Worm (Caenorhabditis elegans) whole organism, L2 larva: Measurements from ENCODE around the gene cut-6.

Experiments
- R02D3.7 ChIP-seq: fragments of 150-350 bp; optimal IDR thresholded peaks from 2 replicates; lab custom pipeline; 2014; ENCODE audit warnings: missing biosample characterization, missing genetic modification characterization
- Y55F3AM.14 ChIP-seq: fragments of 200-800 bp; sonication (Bioruptor generic); optimal IDR thresholded peaks from 2 replicates; lab custom pipeline; 2018; ENCODE audit warnings: mild to moderate bottlenecking, missing genetic modification characterization, missing compliant biosample characterization
- ZK546.5 ChIP-seq: sonication (generic microtip); optimal IDR thresholded peaks from 2 replicates; lab custom pipeline; 2017; ENCODE audit warnings: missing biosample characterization, missing genetic modification characterization
- alr-1 ChIP-seq: fragments of 150-350 bp; optimal IDR thresholded peaks from 2 replicates; lab custom pipeline; 2014; ENCODE audit warnings: missing biosample characterization, missing genetic modification characterization
- aly-2 ChIP-seq: fragments of 150-350 bp; optimal IDR thresholded peaks from 2 replicates; lab custom pipeline; 2014; ENCODE audit warnings: missing biosample characterization, missing genetic modification characterization
- blmp-1 ChIP-seq: sonication (generic microtip); optimal IDR thresholded peaks from 2 replicates; lab custom pipeline; 2017; ENCODE audit warnings: missing genetic modification characterization, mild to moderate bottlenecking, missing compliant biosample characterization, antibody characterized with exemption, moderate library complexity; ENCODE audit not compliant: insufficient read depth
- ceh-16 ChIP-seq: fragments of 150-350 bp; optimal IDR thresholded peaks from 2 replicates; lab custom pipeline; 2014; ENCODE audit warnings: missing biosample characterization, missing genetic modification characterization
- crh-2 ChIP-seq: sonication (generic microtip); optimal IDR thresholded peaks from 2 replicates; lab custom pipeline; 2017; ENCODE audit warnings: missing biosample characterization, missing genetic modification characterization
- dmd-4 ChIP-seq: sonication (generic microtip); optimal IDR thresholded peaks from 2 replicates; lab custom pipeline; 2017; ENCODE audit warnings: missing biosample characterization, missing genetic modification characterization
- egl-27 ChIP-seq: sonication (generic microtip); optimal IDR thresholded peaks from 3 replicates; lab custom pipeline; 2017; ENCODE audit warnings: missing biosample characterization, missing genetic modification reagents, missing genetic modification characterization
- elt-1 ChIP-seq: fragments of 150-350 bp; optimal IDR thresholded peaks from 2 replicates; lab custom pipeline; 2014; ENCODE audit warnings: missing biosample characterization, missing genetic modification characterization
- elt-3 ChIP-seq: sonication (generic microtip); optimal IDR thresholded peaks from 2 replicates; lab custom pipeline; 2017; ENCODE audit warnings: missing biosample characterization, missing genetic modification characterization
- gmeb-1 ChIP-seq: fragments of 150-350 bp; optimal IDR thresholded peaks from 2 replicates; lab custom pipeline; 2014; ENCODE audit warnings: missing biosample characterization, missing genetic modification characterization
- lsy-2 ChIP-seq, 2 experiments: fragments of 150-350 bp in 1 of 2; sonication (generic microtip) in 1 of 2; optimal IDR thresholded peaks; 2 replicates each; lab custom pipeline; 2014 to 2017; ENCODE audit warnings: missing biosample characterization in 2 of 2, missing genetic modification characterization in 2 of 2
- mab-5 ChIP-seq: fragments of 150-350 bp; optimal IDR thresholded peaks from 2 replicates; lab custom pipeline; 2014; ENCODE audit warnings: missing biosample characterization, missing genetic modification characterization
- mdl-1 ChIP-seq, 2 experiments: fragments of 150-350 bp in 1 of 2; sonication (generic microtip) in 1 of 2; optimal IDR thresholded peaks; 2 replicates each; lab custom pipeline; 2017; ENCODE audit warnings: missing biosample characterization in 2 of 2, missing genetic modification characterization in 2 of 2
- nhr-10 ChIP-seq: sonication (generic microtip); optimal IDR thresholded peaks from 2 replicates; lab custom pipeline; 2017; ENCODE audit warnings: missing biosample characterization, missing genetic modification characterization
- nhr-11 ChIP-seq: fragments of 150-350 bp; optimal IDR thresholded peaks from 2 replicates; lab custom pipeline; 2014; ENCODE audit warnings: missing biosample characterization, missing genetic modification characterization
- nhr-12 ChIP-seq: fragments of 150-350 bp; optimal IDR thresholded peaks from 2 replicates; lab custom pipeline; 2014; ENCODE audit warnings: missing biosample characterization, missing genetic modification characterization
- nhr-129 ChIP-seq: fragments of 150-350 bp; optimal IDR thresholded peaks from 2 replicates; lab custom pipeline; 2014; ENCODE audit warnings: missing biosample characterization, missing genetic modification characterization
- nhr-23 ChIP-seq: fragments of 150-350 bp; optimal IDR thresholded peaks from 2 replicates; lab custom pipeline; 2014; ENCODE audit warnings: missing biosample characterization, missing genetic modification reagents, missing genetic modification characterization
- nhr-25 ChIP-seq: fragments of 150-350 bp; sonication (generic microtip); optimal IDR thresholded peaks from 3 replicates; lab custom pipeline; 2014; ENCODE audit warnings: missing biosample characterization, missing genetic modification characterization
- nhr-6 ChIP-seq: fragments of 150-350 bp; optimal IDR thresholded peaks from 2 replicates; lab custom pipeline; 2014; ENCODE audit warnings: missing biosample characterization, missing genetic modification characterization
- nhr-77 ChIP-seq: fragments of 150-350 bp; optimal IDR thresholded peaks from 2 replicates; lab custom pipeline; 2014; ENCODE audit warnings: missing biosample characterization, missing genetic modification characterization
- peb-1 ChIP-seq: fragments of 150-350 bp; optimal IDR thresholded peaks from 2 replicates; lab custom pipeline; 2014; ENCODE audit warnings: missing biosample characterization, missing genetic modification characterization
- sem-4 ChIP-seq: fragments of 150-350 bp; optimal IDR thresholded peaks from 2 replicates; lab custom pipeline; 2014; ENCODE audit warnings: missing biosample characterization, missing genetic modification reagents, missing genetic modification characterization
- skn-1 ChIP-seq: sonication (generic microtip); optimal IDR thresholded peaks from 2 replicates; lab custom pipeline; 2017; ENCODE audit warnings: missing biosample characterization, missing genetic modification characterization
- sma-9 ChIP-seq, 2 experiments: fragments of 150-350 bp in 1 of 2; sonication (generic microtip) in 1 of 2; optimal IDR thresholded peaks; 2 replicates each; lab custom pipeline; 2014 to 2016; ENCODE audit warnings: missing genetic modification characterization in 2 of 2, mild to moderate bottlenecking in 1 of 2, missing biosample characterization in 1 of 2, missing compliant biosample characterization in 1 of 2, missing genetic modification reagents in 1 of 2, moderate library complexity in 1 of 2
- snpc-4 ChIP-seq: fragments of 150-350 bp; optimal IDR thresholded peaks from 2 replicates; lab custom pipeline; 2014; ENCODE audit warnings: missing biosample characterization, missing genetic modification characterization
- unc-39 ChIP-seq: fragments of 150-350 bp; optimal IDR thresholded peaks from 2 replicates; lab custom pipeline; 2014; ENCODE audit warnings: missing biosample characterization, missing genetic modification characterization
- unc-55 ChIP-seq: fragments of 150-350 bp; sonication (generic microtip); optimal IDR thresholded peaks from 3 replicates; lab custom pipeline; 2014; ENCODE audit warnings: missing biosample characterization, missing genetic modification reagents, missing genetic modification characterization
- unc-62 ChIP-seq: fragments of 150-350 bp; optimal IDR thresholded peaks from 2 replicates; lab custom pipeline; 2014; ENCODE audit warnings: missing biosample characterization, missing genetic modification reagents, missing genetic modification characterization
- zag-1 ChIP-seq: fragments of 150-350 bp; optimal IDR thresholded peaks from 2 replicates; lab custom pipeline; 2014; ENCODE audit warnings: missing biosample characterization, missing genetic modification characterization
- ztf-1 ChIP-seq: fragments of 200-800 bp; sonication (Bioruptor generic); conservative IDR thresholded peaks from 2 replicates; pipeline ENCODE4 v1.3.6; 2022; ENCODE audit warnings: missing genetic modification characterization, missing compliant biosample characterization
- ztf-11 ChIP-seq: sonication (generic microtip); optimal IDR thresholded peaks from 2 replicates; lab custom pipeline; 2017; ENCODE audit warnings: missing biosample characterization, missing genetic modification characterization
- ztf-4 ChIP-seq: fragments of 150-350 bp; optimal IDR thresholded peaks from 2 replicates; lab custom pipeline; 2014; ENCODE audit warnings: missing biosample characterization, missing genetic modification characterization

Gene cut-6

DNA sequence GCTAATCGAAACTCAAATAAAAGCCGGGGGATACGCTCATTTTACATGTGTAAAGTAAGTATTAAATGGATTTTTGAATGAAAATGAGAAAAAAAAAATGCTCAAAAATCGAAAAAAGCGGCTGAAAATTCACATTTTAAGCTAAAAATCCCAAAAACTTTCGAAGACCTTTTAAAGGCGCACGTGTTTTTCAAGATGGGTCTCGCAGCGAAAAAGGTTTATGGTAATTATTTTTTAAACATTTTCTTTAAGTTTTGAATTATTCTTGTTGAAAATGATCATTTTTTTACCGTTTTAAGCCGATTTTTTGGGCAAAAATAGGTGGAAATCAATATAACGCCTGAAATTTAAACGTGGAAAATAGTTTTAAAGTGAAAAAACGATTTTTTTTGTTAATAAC lies 41.1 kb upstream of the cut-6 start:
- no peak for TF ChIP-seq peb-1 (tag; lab: Kevin White, UChicago)
- TF ChIP-seq nhr-25 (tag; lab: Kevin White, UChicago), result no peak
- no peak for TF ChIP-seq sma-9 (GFP tag; optimal IDR thresholded peaks at IDR 0.05; lab: Kevin White, UChicago)
- TF ChIP-seq sma-9 (tag; optimal IDR thresholded peaks at IDR 0.05; lab: Kevin White, UChicago), result no peak
- TF ChIP-seq blmp-1 (tag; lab: Kevin White, UChicago), result no peak
- TF ChIP-seq nhr-129 (tag; lab: Kevin White, UChicago), result no peak
- no peak for TF ChIP-seq Y55F3AM.14 (GFP tag; lab: Kevin White, UChicago)
- TF ChIP-seq nhr-23 (tag; lab: Kevin White, UChicago), result no peak
- no peak for TF ChIP-seq egl-27 (tag; lab: Kevin White, UChicago)
- TF ChIP-seq lsy-2 (tag; optimal IDR thresholded peaks at IDR 0.05; lab: Kevin White, UChicago), result no peak
- no peak for TF ChIP-seq ztf-1
- TF ChIP-seq unc-55 (GFP tag; lab: Kevin White, UChicago), result no peak
- TF ChIP-seq elt-3 (tag; lab: Kevin White, UChicago), result no peak
- no peak for TF ChIP-seq zag-1 (tag; lab: Kevin White, UChicago)
- TF ChIP-seq nhr-10 (tag; lab: Kevin White, UChicago), result no peak
- no peak for TF ChIP-seq gmeb-1 (tag; lab: Kevin White, UChicago)
- no peak for TF ChIP-seq skn-1 (tag; lab: Kevin White, UChicago)

DNA sequence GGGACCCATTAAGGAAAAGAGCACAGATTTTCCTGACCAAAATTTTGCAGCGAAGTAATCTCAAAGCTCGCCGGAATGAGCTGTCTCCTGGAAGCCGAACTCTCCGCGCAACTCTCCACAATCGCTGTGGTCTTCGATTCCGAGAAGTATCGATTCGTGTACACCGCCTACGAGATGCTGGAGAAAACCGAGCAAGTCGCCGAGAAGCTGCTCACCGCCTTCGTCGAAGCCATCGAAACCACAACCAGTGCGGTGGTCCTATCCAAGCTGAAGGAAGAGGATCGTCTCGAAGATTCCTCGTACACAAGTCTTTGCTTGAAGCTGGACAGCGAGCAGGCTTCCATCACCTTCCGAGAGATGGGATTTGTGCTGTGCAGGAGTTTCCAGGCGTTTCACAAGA lies 40.4 kb upstream of the cut-6 start:
- TF ChIP-seq sem-4 (tag; lab: Kevin White, UChicago) (no peak), egl-27 (tag; lab: Kevin White, UChicago) (no peak), nhr-77 (tag; lab: Kevin White, UChicago) (no peak), crh-2 (tag; lab: Kevin White, UChicago) (no peak), unc-62 (GFP tag; lab: Kevin White, UChicago) (no peak)

ce11 chrIII:10875132-10875531 lies 36.1 kb upstream of the cut-6 start, which contains the start of gene C44B9.2:
Gene C44B9.2 (plus strand): TSS chrIII:10875432.
- TF ChIP-seq blmp-1 (tag; lab: Kevin White, UChicago) (no peak), nhr-129 (tag; lab: Kevin White, UChicago) (no peak), dmd-4 (tag; lab: Kevin White, UChicago) (no peak), nhr-12 (tag; lab: Kevin White, UChicago) (no peak), unc-39 (tag; lab: Kevin White, UChicago) (no peak), lsy-2 (tag; optimal IDR thresholded peaks at IDR 0.05; lab: Kevin White, UChicago) (no peak), nhr-77 (tag; lab: Kevin White, UChicago) (no peak), nhr-6 (tag; lab: Kevin White, UChicago) (no peak), aly-2 (tag; lab: Kevin White, UChicago) (no peak), nhr-10 (tag; lab: Kevin White, UChicago) (no peak), mab-5 (tag; lab: Kevin White, UChicago) (no peak), skn-1 (tag; lab: Kevin White, UChicago) (no peak), nhr-11 (tag; lab: Kevin White, UChicago) (no peak), elt-3 (tag; lab: Kevin White, UChicago) (no peak), crh-2 (tag; lab: Kevin White, UChicago) (no peak), Y55F3AM.14 (GFP tag; lab: Kevin White, UChicago) (no peak), ztf-4 (tag; lab: Kevin White, UChicago) (no peak)

DNA sequence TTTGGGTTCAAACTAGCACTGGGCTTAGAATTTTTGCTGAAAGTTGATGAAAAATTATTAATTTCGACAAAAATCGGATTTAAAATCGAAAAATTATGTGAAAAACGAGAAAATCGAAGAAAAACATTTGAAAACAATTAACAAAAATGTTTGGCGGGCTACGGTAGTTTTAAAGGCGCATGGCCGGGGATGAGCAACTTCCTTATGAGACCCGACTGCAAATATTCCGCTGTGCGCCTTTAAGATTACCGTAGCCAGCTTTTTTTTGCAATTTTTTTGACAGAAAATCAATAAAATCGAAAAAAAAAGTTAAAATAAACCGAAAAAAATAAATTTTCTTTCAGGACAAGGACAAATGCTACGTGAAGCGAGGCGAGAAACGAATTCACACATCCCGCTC lies 33.7 kb upstream of the cut-6 start:
- TF ChIP-seq egl-27 (tag; lab: Kevin White, UChicago), result no peak
- no peak for TF ChIP-seq nhr-129 (tag; lab: Kevin White, UChicago)
- no peak for TF ChIP-seq lsy-2 (tag; optimal IDR thresholded peaks at IDR 0.05; lab: Kevin White, UChicago)
- TF ChIP-seq aly-2 (tag; lab: Kevin White, UChicago), result no peak
- TF ChIP-seq mab-5 (tag; lab: Kevin White, UChicago), result no peak
- TF ChIP-seq nhr-11 (tag; lab: Kevin White, UChicago), result no peak
- TF ChIP-seq ztf-11 (tag; lab: Kevin White, UChicago), result no peak
- no peak for TF ChIP-seq snpc-4 (tag; lab: Kevin White, UChicago)
- TF ChIP-seq ceh-16, result no peak
- no peak for TF ChIP-seq elt-1 (tag; lab: Kevin White, UChicago)
- no peak for TF ChIP-seq unc-62 (GFP tag; lab: Kevin White, UChicago)
- TF ChIP-seq mdl-1 (tag; optimal IDR thresholded peaks at IDR 0.05; lab: Kevin White, UChicago), result no peak
- no peak for TF ChIP-seq R02D3.7 (tag; lab: Kevin White, UChicago)
- no peak for TF ChIP-seq unc-55 (GFP tag; lab: Kevin White, UChicago)
- no peak for TF ChIP-seq alr-1 (tag; lab: Kevin White, UChicago)
- no peak for TF ChIP-seq gmeb-1 (tag; lab: Kevin White, UChicago)
- TF ChIP-seq nhr-23 (tag; lab: Kevin White, UChicago), result no peak
- TF ChIP-seq sem-4 (tag; lab: Kevin White, UChicago), result no peak
- no peak for TF ChIP-seq nhr-12 (tag; lab: Kevin White, UChicago)
- no peak for TF ChIP-seq ZK546.5
